Worm (Caenorhabditis elegans) whole organism, mixed stage, embryonic: ENCODE results near the gene Y39F10A.6.

Experiments used
- M03D4.4 ChIP-seq: sonication (generic microtip); optimal IDR thresholded peaks from 2 replicates; lab custom pipeline; 2017; ENCODE audit warnings: mild to moderate bottlenecking, missing genetic modification characterization, missing compliant biosample characterization
- ceh-39 ChIP-seq: fragments of 150-350 bp; optimal IDR thresholded peaks from 2 replicates; lab custom pipeline; 2014; ENCODE audit warnings: missing biosample characterization, missing genetic modification characterization
- elt-3 ChIP-seq: fragments of 150-350 bp; optimal IDR thresholded peaks from 2 replicates; lab custom pipeline; 2014; ENCODE audit warnings: missing biosample characterization, missing genetic modification characterization
- lin-13 ChIP-seq: fragments of 150-350 bp; optimal IDR thresholded peaks from 2 replicates; lab custom pipeline; 2014; ENCODE audit warnings: missing biosample characterization, missing genetic modification characterization
- mep-1 ChIP-seq: fragments of 150-350 bp; optimal IDR thresholded peaks from 2 replicates; lab custom pipeline; 2017; ENCODE audit warnings: missing biosample characterization, missing genetic modification reagents, missing genetic modification characterization, inconsistent platforms
- nhr-28 ChIP-seq: fragments of 150-350 bp; optimal IDR thresholded peaks from 2 replicates; lab custom pipeline; 2014; ENCODE audit warnings: missing biosample characterization, missing genetic modification characterization
- nhr-76 ChIP-seq: sonication (generic microtip); optimal IDR thresholded peaks from 2 replicates; lab custom pipeline; 2017; ENCODE audit warnings: missing biosample characterization, missing genetic modification characterization
- snpc-4 ChIP-seq: fragments of 150-350 bp; optimal IDR thresholded peaks from 2 replicates; lab custom pipeline; 2014; ENCODE audit warnings: missing biosample characterization, missing genetic modification characterization
- unc-39 ChIP-seq: fragments of 150-350 bp; optimal IDR thresholded peaks from 2 replicates; lab custom pipeline; 2014; ENCODE audit warnings: missing biosample characterization, missing genetic modification characterization
- unc-62 ChIP-seq: fragments of 150-350 bp; optimal IDR thresholded peaks from 2 replicates; lab custom pipeline; 2014; ENCODE audit warnings: missing biosample characterization, missing genetic modification reagents, missing genetic modification characterization

DNA sequence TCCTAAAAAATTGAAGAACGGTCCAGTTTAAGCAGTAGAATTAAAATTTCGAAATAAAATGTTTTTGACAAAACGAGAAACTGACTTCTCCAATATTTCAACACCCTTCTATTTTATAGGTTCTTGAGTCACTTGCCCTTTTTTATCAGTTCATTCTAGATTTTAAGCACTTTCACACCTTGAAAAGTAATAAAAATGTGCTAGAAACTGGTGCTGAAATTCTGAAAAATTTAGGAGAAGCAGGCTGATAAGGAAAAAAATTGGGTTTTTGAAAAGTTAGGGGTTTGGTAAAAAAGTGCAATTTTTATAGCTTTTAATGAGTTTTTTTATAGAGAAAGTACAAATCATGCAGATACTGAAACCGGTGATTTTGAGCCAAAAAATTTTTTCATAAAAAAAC lies 23.2 kb downstream of the Y39F10A.6 start:
- TF ChIP-seq ceh-39 (tag; lab: Kevin White, UChicago) (no peak), snpc-4 (tag; lab: Kevin White, UChicago) (no peak), elt-3 (tag; lab: Kevin White, UChicago) (no peak), lin-13 (tag; lab: Kevin White, UChicago) (no peak), unc-62 (GFP tag; lab: Kevin White, UChicago) (no peak), nhr-28 (no peak), nhr-76 (no peak), mep-1 (tag; lab: Kevin White, UChicago) (no peak), M03D4.4 (tag; lab: Kevin White, UChicago) (no peak), unc-39 (tag; lab: Kevin White, UChicago) (no peak)
